Worm (Caenorhabditis elegans) whole organism, midembryonic: Measurements from ENCODE around the gene Y50D4C.12.

Experiments
- flt-1 ChIP-seq: fragments of 200-800 bp; sonication (Bioruptor generic); IDR thresholded peaks from 2 replicates; pipeline ENCODE4 v1.3.6; 2022; ENCODE audit warnings: missing genetic modification characterization, missing compliant biosample characterization
- klf-2 ChIP-seq: fragments of 200-800 bp; sonication (Bioruptor generic); conservative IDR thresholded peaks from 2 replicates; pipeline ENCODE4 v1.3.6; 2022; ENCODE audit warnings: missing genetic modification reagents, missing genetic modification characterization, missing compliant biosample characterization
- ztf-23 ChIP-seq: fragments of 200-800 bp; sonication (Bioruptor generic); IDR thresholded peaks from 2 replicates; pipeline ENCODE4 v1.3.6; 2022; ENCODE audit warnings: missing genetic modification reagents, missing genetic modification characterization, missing compliant biosample characterization
- ztf-29 ChIP-seq: fragments of 200-800 bp; sonication (Bioruptor generic); IDR thresholded peaks from 2 replicates; pipeline ENCODE4 v1.3.6; 2022; ENCODE audit warnings: missing genetic modification reagents, missing genetic modification characterization, missing compliant biosample characterization

ce11 chrV:1017196-1017595 lies 34.8 kb downstream of the Y50D4C.12 start:
- no peak for TF ChIP-seq flt-1 (GFP tag; lab: Robert Waterston, UW)
- no peak for TF ChIP-seq ztf-29 (GFP tag; lab: Robert Waterston, UW)
- TF ChIP-seq klf-2 (GFP tag; lab: Robert Waterston, UW): no peak
- TF ChIP-seq ztf-23 (GFP tag; lab: Robert Waterston, UW): no peak
